Fruit fly (Drosophila melanogaster) whole organism, embryonic: ENCODE results near the gene Actn3.

Experiments
- Bgb ChIP-seq: fragments of 200-800 bp; sonication (Bioruptor generic); IDR thresholded peaks from 2 replicates; pipeline ENCODE4 v1.3.6; 2022; ENCODE audit warnings: missing biosample characterization, missing genetic modification characterization; ENCODE audit not compliant: partially characterized antibody
- Blimp-1 ChIP-seq: fragments of 200-800 bp; sonication (Bioruptor generic); optimal IDR thresholded peaks from 3 replicates; lab custom pipeline; 2018; ENCODE audit warnings: missing biosample characterization, missing genetic modification characterization, mild to moderate bottlenecking, moderate library complexity, missing genetic modification reagents
- CG10321 ChIP-seq: fragments of 200-800 bp; sonication (Bioruptor generic); IDR thresholded peaks from 2 replicates; pipeline ENCODE4 v1.3.6; 2022; ENCODE audit warnings: missing biosample characterization, missing genetic modification characterization
- CG11085 ChIP-seq: fragments of 200-800 bp; sonication (Bioruptor generic); IDR thresholded peaks from 2 replicates; pipeline ENCODE4 v1.3.6; 2022; ENCODE audit warnings: missing biosample characterization, missing genetic modification characterization
- CG13287 ChIP-seq: fragments of 200-800 bp; sonication (Bioruptor generic); IDR thresholded peaks from 2 replicates; pipeline ENCODE4 v1.3.6; 2022; ENCODE audit warnings: missing biosample characterization, missing genetic modification characterization; ENCODE audit not compliant: partially characterized antibody
- CG14860 ChIP-seq: fragments of 200-800 bp; sonication (Bioruptor generic); IDR thresholded peaks from 3 replicates; pipeline ENCODE4 v1.3.6; 2022; ENCODE audit warnings: missing biosample characterization, missing genetic modification characterization; ENCODE audit not compliant: partially characterized antibody
- CG1647 ChIP-seq: fragments of 200-800 bp; sonication (Bioruptor generic); optimal IDR thresholded peaks from 3 replicates; lab custom pipeline; 2016; ENCODE audit warnings: missing biosample characterization, missing genetic modification characterization
- CG17385 ChIP-seq: fragments of 200-800 bp; sonication (Bioruptor generic); optimal IDR thresholded peaks from 3 replicates; lab custom pipeline; 2018; ENCODE audit warnings: missing biosample characterization, mild to moderate bottlenecking, missing genetic modification characterization
- CG1832 ChIP-seq: fragments of 200-800 bp; sonication (Bioruptor generic); optimal IDR thresholded peaks from 2 replicates; lab custom pipeline; 2017; ENCODE audit warnings: missing biosample characterization, mild to moderate bottlenecking, missing genetic modification characterization, inconsistent platforms
- CG2116 ChIP-seq: fragments of 200-800 bp; sonication (Bioruptor generic); optimal IDR thresholded peaks from 3 replicates; lab custom pipeline; 2018; ENCODE audit warnings: missing biosample characterization, mild to moderate bottlenecking, missing genetic modification characterization
- CG2129 ChIP-seq: fragments of 200-800 bp; sonication (Bioruptor generic); IDR thresholded peaks from 2 replicates; pipeline ENCODE4 v1.3.6; 2022; ENCODE audit warnings: missing biosample characterization, missing genetic modification characterization; ENCODE audit not compliant: partially characterized antibody
- CG3281 ChIP-seq: fragments of 200-800 bp; sonication (Bioruptor generic); optimal IDR thresholded peaks from 3 replicates; lab custom pipeline; 2017; ENCODE audit warnings: missing biosample characterization, mild to moderate bottlenecking, missing genetic modification characterization
- CG7271 ChIP-seq: fragments of 200-800 bp; sonication (Bioruptor generic); optimal IDR thresholded peaks from 2 replicates; lab custom pipeline; 2018; ENCODE audit warnings: missing biosample characterization, mild to moderate bottlenecking, missing genetic modification characterization, moderate library complexity
- CG7963 ChIP-seq: fragments of 200-800 bp; sonication (Bioruptor generic); IDR thresholded peaks from 3 replicates; pipeline ENCODE4 v1.3.6; 2022; ENCODE audit warnings: missing biosample characterization, missing genetic modification characterization; ENCODE audit not compliant: partially characterized antibody
- CG8290 ChIP-seq, 3 experiments: fragments of 200-800 bp; sonication (Bioruptor generic); optimal IDR thresholded peaks; 2 replicates each; lab custom pipeline; 2016 to 2019; ENCODE audit warnings: missing biosample characterization in 3 of 3, missing genetic modification characterization in 3 of 3, mild to moderate bottlenecking in 2 of 3, moderate library complexity in 1 of 3
- CG8478 ChIP-seq: fragments of >200 bp; optimal IDR thresholded peaks from 2 replicates; lab custom pipeline; 2018
- Dad ChIP-seq: fragments of 200-800 bp; sonication (Bioruptor generic); optimal IDR thresholded peaks from 3 replicates; lab custom pipeline; 2016; ENCODE audit warnings: missing biosample characterization, missing genetic modification characterization
- Eip74EF ChIP-seq, 2 experiments: fragments of 200-800 bp in 1 of 2; fragments of >200 bp in 1 of 2; sonication (Bioruptor generic) in 1 of 2; optimal IDR thresholded peaks; 2 replicates each; lab custom pipeline; 2017 to 2019; ENCODE audit warnings: missing biosample characterization in 2 of 2, missing genetic modification characterization in 2 of 2, mild to moderate bottlenecking in 1 of 2, moderate library complexity in 1 of 2
- Gsc ChIP-seq: fragments of 200-800 bp; sonication (Bioruptor generic); IDR thresholded peaks from 2 replicates; pipeline ENCODE4 v1.3.6; 2022; ENCODE audit warnings: missing biosample characterization, missing genetic modification characterization
- HLH4C ChIP-seq: fragments of 200-800 bp; sonication (Bioruptor generic); IDR thresholded peaks from 3 replicates; pipeline ENCODE4 v1.3.6; 2022; ENCODE audit warnings: missing biosample characterization, missing genetic modification characterization; ENCODE audit not compliant: partially characterized antibody
- Jarid2 ChIP-seq: fragments of 200-800 bp; sonication (Bioruptor generic); optimal IDR thresholded peaks from 3 replicates; lab custom pipeline; 2017; ENCODE audit warnings: mild to moderate bottlenecking, missing biosample characterization, missing genetic modification reagents, missing genetic modification characterization
- Kr ChIP-seq: fragments of 200-800 bp; sonication (Bioruptor generic); optimal IDR thresholded peaks from 2 replicates; lab custom pipeline; 2017; ENCODE audit warnings: missing biosample characterization, mild to moderate bottlenecking, missing genetic modification characterization
- Mad ChIP-seq: fragments of 200-800 bp; sonication (Bioruptor generic); optimal IDR thresholded peaks from 2 replicates; lab custom pipeline; 2016; ENCODE audit warnings: missing biosample characterization, missing genetic modification characterization
- NFAT ChIP-seq: fragments of 200-800 bp; sonication (Bioruptor generic); IDR thresholded peaks from 2 replicates; pipeline ENCODE4 v1.3.6; 2022; ENCODE audit warnings: missing biosample characterization, missing genetic modification characterization
- Neu2 ChIP-seq: fragments of 200-800 bp; sonication (Bioruptor generic); optimal IDR thresholded peaks from 3 replicates; lab custom pipeline; 2016; ENCODE audit warnings: missing biosample characterization, missing genetic modification characterization, borderline replicate concordance
- Oli ChIP-seq: fragments of 200-800 bp; sonication (Bioruptor generic); optimal IDR thresholded peaks from 2 replicates; lab custom pipeline; 2018; ENCODE audit warnings: missing biosample characterization, mild to moderate bottlenecking, missing genetic modification characterization, moderate library complexity
- PHDP ChIP-seq: fragments of 200-800 bp; sonication (Bioruptor generic); optimal IDR thresholded peaks from 3 replicates; lab custom pipeline; 2018; ENCODE audit warnings: missing biosample characterization, mild to moderate bottlenecking, missing genetic modification characterization, moderate library complexity
- TFAM ChIP-seq: fragments of 200-800 bp; sonication (Bioruptor generic); optimal IDR thresholded peaks from 2 replicates; lab custom pipeline; 2017; ENCODE audit warnings: missing biosample characterization, missing genetic modification characterization, inconsistent platforms
- Tbp ChIP-seq: fragments of >200 bp; optimal IDR thresholded peaks from 2 replicates; lab custom pipeline; 2018; ENCODE audit warnings: missing biosample characterization, missing genetic modification characterization
- bab2 ChIP-seq: fragments of 200-800 bp; sonication (Bioruptor generic); optimal IDR thresholded peaks from 2 replicates; lab custom pipeline; 2016; ENCODE audit warnings: missing biosample characterization, missing genetic modification characterization
- dm ChIP-seq: fragments of 200-800 bp; sonication (Bioruptor generic); optimal IDR thresholded peaks from 3 replicates; lab custom pipeline; 2016; ENCODE audit warnings: missing biosample characterization, missing genetic modification characterization
- ewg ChIP-seq: fragments of 200-800 bp; sonication (Bioruptor generic); optimal IDR thresholded peaks from 3 replicates; lab custom pipeline; 2017; ENCODE audit warnings: mild to moderate bottlenecking, missing biosample characterization, missing genetic modification reagents, missing genetic modification characterization
- fd102C ChIP-seq: fragments of 200-800 bp; sonication (Bioruptor generic); optimal IDR thresholded peaks from 2 replicates; lab custom pipeline; 2018; ENCODE audit warnings: missing biosample characterization, mild to moderate bottlenecking, missing genetic modification characterization, moderate library complexity
- gfzf ChIP-seq: fragments of 200-800 bp; sonication (Bioruptor generic); optimal IDR thresholded peaks from 2 replicates; lab custom pipeline; 2016; ENCODE audit warnings: missing biosample characterization, mild to moderate bottlenecking, missing genetic modification characterization, moderate library complexity
- grau ChIP-seq: fragments of 200-800 bp; optimal IDR thresholded peaks from 3 replicates; lab custom pipeline; 2019; ENCODE audit warnings: missing biosample characterization, mild to moderate bottlenecking, missing genetic modification characterization, moderate library complexity
- grn ChIP-seq: fragments of 200-800 bp; sonication (Bioruptor generic); optimal IDR thresholded peaks from 3 replicates; lab custom pipeline; 2017; ENCODE audit warnings: missing biosample characterization, missing genetic modification characterization
- jumu ChIP-seq: fragments of 200-800 bp; sonication (Bioruptor generic); optimal IDR thresholded peaks from 3 replicates; lab custom pipeline; 2016; ENCODE audit warnings: missing biosample characterization, missing genetic modification characterization
- lbe ChIP-seq: fragments of 200-800 bp; sonication (Bioruptor generic); optimal IDR thresholded peaks from 2 replicates; lab custom pipeline; 2016; ENCODE audit warnings: missing biosample characterization, mild to moderate bottlenecking, missing genetic modification characterization
- org-1 ChIP-seq: fragments of 200-800 bp; sonication (Bioruptor generic); optimal IDR thresholded peaks from 2 replicates; lab custom pipeline; 2017; ENCODE audit warnings: missing biosample characterization, missing genetic modification characterization
- phol ChIP-seq: fragments of 200-800 bp; sonication (Bioruptor generic); optimal IDR thresholded peaks from 3 replicates; lab custom pipeline; 2018; ENCODE audit warnings: missing biosample characterization, mild to moderate bottlenecking, missing genetic modification characterization, moderate library complexity
- pzg ChIP-seq: fragments of 200-800 bp; sonication (Bioruptor generic); optimal IDR thresholded peaks from 3 replicates; lab custom pipeline; 2018; ENCODE audit warnings: missing biosample characterization, mild to moderate bottlenecking, missing genetic modification characterization, moderate library complexity
- row ChIP-seq: fragments of 200-800 bp; sonication (Bioruptor generic); IDR thresholded peaks from 3 replicates; pipeline ENCODE4 v1.3.6; 2022; ENCODE audit warnings: missing biosample characterization, missing genetic modification characterization
- sd ChIP-seq: fragments of 200-800 bp; sonication (Bioruptor generic); optimal IDR thresholded peaks from 3 replicates; lab custom pipeline; 2018; ENCODE audit warnings: missing biosample characterization, mild to moderate bottlenecking, missing genetic modification characterization, moderate library complexity
- shn ChIP-seq: fragments of 200-800 bp; sonication (Bioruptor generic); optimal IDR thresholded peaks from 3 replicates; lab custom pipeline; 2016; ENCODE audit warnings: missing biosample characterization, missing genetic modification characterization
- stwl ChIP-seq: fragments of 200-800 bp; sonication (Bioruptor generic); optimal IDR thresholded peaks from 3 replicates; lab custom pipeline; 2018; ENCODE audit warnings: missing biosample characterization, mild to moderate bottlenecking, missing genetic modification characterization, moderate library complexity
- tgo ChIP-seq: fragments of 200-800 bp; sonication (Bioruptor generic); IDR thresholded peaks from 3 replicates; pipeline ENCODE4 v1.3.6; 2022; ENCODE audit warnings: missing biosample characterization, missing genetic modification characterization
- zen ChIP-seq: fragments of 200-800 bp; sonication (Bioruptor generic); optimal IDR thresholded peaks from 3 replicates; lab custom pipeline; 2018; ENCODE audit warnings: missing biosample characterization, mild to moderate bottlenecking, missing genetic modification characterization, moderate library complexity

Gene Actn3

dm6 chr3R:17002218-17003110 lies 24.9 kb upstream of the Actn3 start, which contains the start of the genes Sf3a1 and Irc (continued):
- TF ChIP-seq CG2129 (GFP tag; lab: Robert Waterston, UW) (peak; percentile 86), stwl (tag; lab: Kevin White, UChicago) (peak; percentile 82), PHDP (tag; lab: Kevin White, UChicago) (peak; percentile 5), org-1 (GFP tag; lab: Kevin White, UChicago) (no peak), CG1647 (GFP tag; lab: Kevin White, UChicago) (peak; percentile 11), Jarid2 (GFP tag; lab: Kevin White, UChicago) (peak; percentile 33), jumu (peak; percentile 46), TFAM (GFP tag; lab: Kevin White, UChicago) (no peak), Dad (GFP tag; lab: Kevin White, UChicago) (peak; percentile 25), grn (peak; percentile 10), gfzf (GFP tag; lab: Kevin White, UChicago) (peak; percentile 52), CG13287 (GFP tag; lab: Robert Waterston, UW) (peak; percentile 98), Neu2 (no peak), shn (no peak), dm (GFP tag; lab: Kevin White, UChicago) (peak; percentile 44), pzg (GFP tag; lab: Kevin White, UChicago) (peak; percentile 95), CG17385 (GFP tag; lab: Kevin White, UChicago) (no peak), Eip74EF (GFP tag; optimal IDR thresholded peaks at IDR 0.05; lab: Kevin White, UChicago) (peak in 1 of 2 experiments; percentile 29), Mad (GFP tag; lab: Kevin White, UChicago) (peak; percentile 20), CG2116 (GFP tag; lab: Kevin White, UChicago) (peak; percentile 79), ewg (GFP tag; lab: Kevin White, UChicago) (no peak), HLH4C (GFP tag; lab: Robert Waterston, UW) (peak; percentile 92), lbe (GFP tag; lab: Kevin White, UChicago) (peak; percentile 22), CG14860 (GFP tag; lab: Robert Waterston, UW) (peak; percentile 86), zen (tag; lab: Kevin White, UChicago) (no peak), CG8290 (GFP tag; optimal IDR thresholded peaks at IDR 0.05; lab: Kevin White, UChicago) (no peak), CG8290 (tag; optimal IDR thresholded peaks at IDR 0.05; lab: Kevin White, UChicago) (peak in 1 of 2 experiments; percentile 76), Gsc (GFP tag; lab: Robert Waterston, UW) (no peak), CG8478 (no peak), NFAT (GFP tag; lab: Robert Waterston, UW) (no peak; the same call in 1 of the 2 replicates), CG7271 (tag; lab: Kevin White, UChicago) (no peak), CG10321 (GFP tag; lab: Robert Waterston, UW) (no peak), grau (tag; lab: Kevin White, UChicago) (peak; percentile 30), row (GFP tag; lab: Robert Waterston, UW) (peak; percentile 87), fd102C (no peak), tgo (GFP tag; lab: Robert Waterston, UW) (no peak), bab2 (peak; percentile 13), Oli (tag; lab: Kevin White, UChicago) (no peak), phol (tag; lab: Kevin White, UChicago) (peak; percentile 43), CG11085 (no peak), CG1832 (GFP tag; lab: Kevin White, UChicago) (no peak), Kr (GFP tag; lab: Kevin White, UChicago) (no peak), sd (tag; lab: Kevin White, UChicago) (no peak), Tbp (GFP tag; lab: Kevin White, UChicago) (no peak), CG7963 (GFP tag; lab: Robert Waterston, UW) (peak; percentile 90), CG3281 (GFP tag; lab: Kevin White, UChicago) (no peak), Bgb (GFP tag; lab: Robert Waterston, UW) (peak; percentile 98), Blimp-1 (GFP tag; lab: Kevin White, UChicago) (no peak)
